Fruit fly (Drosophila melanogaster): ENCODE measurements around the gene CG42590.

The CG42590 gene

DNA sequence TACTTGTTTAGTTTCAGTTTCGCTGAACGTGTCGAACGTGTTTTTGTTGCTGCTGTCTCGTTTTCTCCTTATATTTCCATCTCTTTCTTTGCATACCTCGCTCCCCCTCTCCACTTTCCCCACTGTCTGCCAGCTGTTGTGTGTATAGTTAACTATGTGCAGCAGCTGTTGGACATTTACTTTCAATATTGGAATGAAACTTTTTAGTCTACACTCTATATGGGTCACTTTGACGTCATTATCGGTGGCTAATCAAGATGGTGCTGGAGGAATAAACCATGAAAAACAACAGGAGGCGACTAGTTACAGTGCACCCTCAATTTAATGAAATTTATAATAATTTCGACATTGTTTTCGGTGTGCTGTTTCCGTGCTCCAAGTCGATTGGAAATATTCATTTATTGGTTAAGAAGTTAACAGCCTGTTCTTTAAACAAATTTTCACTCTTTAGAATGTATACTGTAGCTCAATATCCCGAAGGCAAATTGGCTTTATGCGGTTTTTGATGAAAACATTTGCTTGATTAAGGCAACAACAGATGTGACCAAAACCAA lies 39.8 kb downstream of the CG42590 start (continued):
- no peak for TF ChIP-seq pzg (GFP tag; optimal IDR thresholded peaks at IDR 0.05)
- TF ChIP-seq H2.0 (GFP tag; IDR thresholded peaks at IDR 0.05) = peak; percentile 25; the same call in 1 of the 2 replicates
- TF ChIP-seq ttk (GFP tag; IDR thresholded peaks at IDR 0.05) = peak; percentile 19; the same call in 1 of the 2 replicates
- TF ChIP-seq toy (GFP tag; IDR thresholded peaks at IDR 0.05) = no peak
- TF ChIP-seq CG18764 (GFP tag; optimal IDR thresholded peaks at IDR 0.05) = no peak
- peak; percentile 27 for TF ChIP-seq CG18599 (GFP tag; optimal IDR thresholded peaks at IDR 0.05)
- TF ChIP-seq ranshi (GFP tag; IDR thresholded peaks at IDR 0.05) = peak; percentile 30; the same call in 1 of the 2 replicates
- TF ChIP-seq CG4328 (GFP tag; optimal IDR thresholded peaks at IDR 0.05) = no peak
- peak; percentile 38 for TF ChIP-seq CG1647 (GFP tag; optimal IDR thresholded peaks at IDR 0.05)
- no peak for TF ChIP-seq Bgb (GFP tag; IDR thresholded peaks at IDR 0.05; ENCODE audit: partially characterized antibody)
- TF ChIP-seq CG15601 (tag; optimal IDR thresholded peaks at IDR 0.05) = peak; percentile 11
- TF ChIP-seq Meics (GFP tag; optimal IDR thresholded peaks at IDR 0.05) = peak; percentile 4
- 0 out of 3 replicates have a peak, but pooled peaks have one; percentile 17 for TF ChIP-seq CG11456 (GFP tag; IDR thresholded peaks at IDR 0.05)
- TF ChIP-seq pan (optimal IDR thresholded peaks at IDR 0.05) = no peak
- peak in 1 of 2 experiments; percentile 67 for TF ChIP-seq pan (GFP tag; optimal IDR thresholded peaks at IDR 0.05 in 1 of 2, IDR thresholded peaks at IDR 0.05 in 1 of 2)
- no peak for TF ChIP-seq luna (GFP tag; optimal IDR thresholded peaks at IDR 0.05)
- peak; percentile 18 for TF ChIP-seq wek (GFP tag; optimal IDR thresholded peaks at IDR 0.05)
- TF ChIP-seq CG18476 (GFP tag; optimal IDR thresholded peaks at IDR 0.05) = no peak
- TF ChIP-seq CG6765 (GFP tag; optimal IDR thresholded peaks at IDR 0.05) = no peak
- peak; percentile 35 for TF ChIP-seq CG4424 (GFP tag; optimal IDR thresholded peaks at IDR 0.05)
- TF ChIP-seq dan (GFP tag; IDR thresholded peaks at IDR 0.05) = no peak
- TF ChIP-seq cas (GFP tag; IDR thresholded peaks at IDR 0.05) = no peak
- TF ChIP-seq Deaf1 (tag; optimal IDR thresholded peaks at IDR 0.05) = no peak
- no peak for TF ChIP-seq CG12236 (GFP tag; optimal IDR thresholded peaks at IDR 0.05)
- peak; percentile 1 for TF ChIP-seq CG10147 (GFP tag; optimal IDR thresholded peaks at IDR 0.05)
- peak; percentile 57 for TF ChIP-seq Asciz (GFP tag; optimal IDR thresholded peaks at IDR 0.05)
- TF ChIP-seq Rx (GFP tag; IDR thresholded peaks at IDR 0.05) = peak; percentile 53; the same call in 1 of the 2 replicates
- TF ChIP-seq z (GFP tag; IDR thresholded peaks at IDR 0.05) = no peak
- TF ChIP-seq Sry-β (GFP tag; optimal IDR thresholded peaks at IDR 0.05) = peak; percentile 8
- peak; percentile 72 for TF ChIP-seq nau (GFP tag; optimal IDR thresholded peaks at IDR 0.05)
- no peak for TF ChIP-seq hbn (GFP tag; IDR thresholded peaks at IDR 0.05; ENCODE audit: partially characterized antibody)
- no peak for TF ChIP-seq Spps (tag; optimal IDR thresholded peaks at IDR 0.05)
- TF ChIP-seq CG13775 (GFP tag; optimal IDR thresholded peaks at IDR 0.05) = no peak
- peak; percentile 38 for TF ChIP-seq CG7839 (tag; optimal IDR thresholded peaks at IDR 0.05)
- 0 out of 3 replicates have a peak, but pooled peaks have one; percentile 54 for TF ChIP-seq zfh1 (GFP tag; IDR thresholded peaks at IDR 0.05)
- peak; percentile 30; the same call in 1 of the 2 replicates for TF ChIP-seq slbo (GFP tag; IDR thresholded peaks at IDR 0.05)
- no peak for TF ChIP-seq sna (GFP tag; IDR thresholded peaks at IDR 0.05; ENCODE audit: partially characterized antibody)
- no peak for TF ChIP-seq unc-4 (GFP tag; IDR thresholded peaks at IDR 0.05; ENCODE audit: partially characterized antibody)
- 0 out of 3 replicates have a peak, but pooled peaks have one; percentile 22 for TF ChIP-seq so (GFP tag; IDR thresholded peaks at IDR 0.05)
- no peak for TF ChIP-seq CG16863 (GFP tag; optimal IDR thresholded peaks at IDR 0.05)
- TF ChIP-seq CG5245 (GFP tag; optimal IDR thresholded peaks at IDR 0.05) = peak; percentile 39
- TF ChIP-seq CG12155 (GFP tag; optimal IDR thresholded peaks at IDR 0.05) = no peak
- TF ChIP-seq fd64A (GFP tag; optimal IDR thresholded peaks at IDR 0.05) = peak; percentile 31
- no peak for TF ChIP-seq pfk (GFP tag; optimal IDR thresholded peaks at IDR 0.05)
- TF ChIP-seq CG18262 (tag; optimal IDR thresholded peaks at IDR 0.05) = peak; percentile 31
- TF ChIP-seq Nf-YB (GFP tag; optimal IDR thresholded peaks at IDR 0.05) = no peak
- TF ChIP-seq Ada2b (GFP tag; IDR thresholded peaks at IDR 0.05) = 0 out of 2 replicates have a peak, but pooled peaks have one; percentile 31
- peak; percentile 3 for TF ChIP-seq Chrac-16 (GFP tag; optimal IDR thresholded peaks at IDR 0.05)
- 0 out of 2 replicates have a peak, but pooled peaks have one; percentile 22 for TF ChIP-seq aop (GFP tag; IDR thresholded peaks at IDR 0.05)
- 0 out of 2 replicates have a peak, but pooled peaks have one; percentile 14 for TF ChIP-seq dati (GFP tag; IDR thresholded peaks at IDR 0.05)

All from whole organism, embryonic.